Worm (Caenorhabditis elegans): ENCODE data around the gene T25B9.11.

Gene T25B9.11

ce11 chrIV:10782014-10782413, 17.7 kb downstream of the T25B9.11 start (continued):
- TF ChIP-seq skn-1 (tag; optimal IDR thresholded peaks at IDR 0.05): no peak
- TF ChIP-seq nhr-129 (tag; optimal IDR thresholded peaks at IDR 0.05): peak; percentile 4
- TF ChIP-seq snpc-4 (tag; optimal IDR thresholded peaks at IDR 0.05): no peak
- no peak for TF ChIP-seq ztf-1 (GFP tag; conservative IDR thresholded peaks at IDR 0.05)

DNA sequence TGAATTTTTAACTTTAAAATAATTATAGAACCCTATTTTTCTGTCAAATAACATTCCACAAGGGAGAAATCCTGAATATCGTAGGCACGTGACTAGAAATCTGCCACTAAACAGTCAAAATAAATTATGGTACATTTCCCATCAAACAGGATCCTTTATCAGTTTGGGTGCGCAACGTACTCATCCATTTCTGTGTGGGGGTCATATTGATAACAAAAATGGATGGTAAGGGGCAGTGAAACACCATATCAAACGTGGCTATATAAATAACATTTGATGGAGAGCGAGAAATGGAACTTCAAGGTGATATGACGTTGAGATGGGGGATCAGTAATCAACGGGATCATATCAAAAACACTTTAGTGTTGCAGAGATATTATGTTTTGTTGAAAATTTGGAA, 19.8 kb downstream of the T25B9.11 start:
- no peak for TF ChIP-seq nhr-77 (tag; optimal IDR thresholded peaks at IDR 0.05)
- TF ChIP-seq nhr-237 (tag; optimal IDR thresholded peaks at IDR 0.05): no peak
- TF ChIP-seq peb-1 (tag; optimal IDR thresholded peaks at IDR 0.05): no peak
- peak; percentile 83 for TF ChIP-seq nhr-21 (tag; optimal IDR thresholded peaks at IDR 0.05)
- no peak for TF ChIP-seq nhr-12 (tag; optimal IDR thresholded peaks at IDR 0.05)
- peak; percentile 8 for TF ChIP-seq nhr-129 (tag; optimal IDR thresholded peaks at IDR 0.05)
- peak; percentile 54 for TF ChIP-seq crh-2 (tag; optimal IDR thresholded peaks at IDR 0.05)
- no peak for TF ChIP-seq lsy-2 (tag; optimal IDR thresholded peaks at IDR 0.05)
- peak; percentile 27 for TF ChIP-seq fos-1 (tag; optimal IDR thresholded peaks at IDR 0.05)
- TF ChIP-seq nhr-25 (tag; optimal IDR thresholded peaks at IDR 0.05): peak; percentile 75
- TF ChIP-seq sem-4 (tag; optimal IDR thresholded peaks at IDR 0.05): no peak
- no peak for TF ChIP-seq Y55F3AM.14 (GFP tag; optimal IDR thresholded peaks at IDR 0.05)
- TF ChIP-seq lin-39 (tag; optimal IDR thresholded peaks at IDR 0.05): no peak
- TF ChIP-seq mab-5 (tag; optimal IDR thresholded peaks at IDR 0.05): no peak
- no peak for TF ChIP-seq dmd-4 (tag; optimal IDR thresholded peaks at IDR 0.05)
- TF ChIP-seq ZK546.5 (tag; optimal IDR thresholded peaks at IDR 0.05): no peak
- peak; percentile 31 for TF ChIP-seq sma-3 (GFP tag; optimal IDR thresholded peaks at IDR 0.05)
- no peak for TF ChIP-seq snpc-4 (tag; optimal IDR thresholded peaks at IDR 0.05)
- no peak for TF ChIP-seq elt-1 (tag; optimal IDR thresholded peaks at IDR 0.05)
- TF ChIP-seq nhr-6 (tag; optimal IDR thresholded peaks at IDR 0.05): no peak
- TF ChIP-seq lin-13 (GFP tag; optimal IDR thresholded peaks at IDR 0.05): no peak
- no peak for TF ChIP-seq skn-1 (tag; optimal IDR thresholded peaks at IDR 0.05)
- no peak for TF ChIP-seq unc-39 (tag; optimal IDR thresholded peaks at IDR 0.05)
- TF ChIP-seq egl-27 (tag; optimal IDR thresholded peaks at IDR 0.05): peak; percentile 4
- TF ChIP-seq F13H6.1 (tag; optimal IDR thresholded peaks at IDR 0.05): no peak
- no peak for TF ChIP-seq zag-1 (tag; optimal IDR thresholded peaks at IDR 0.05)
- no peak for TF ChIP-seq unc-62 (GFP tag; optimal IDR thresholded peaks at IDR 0.05)
- TF ChIP-seq ztf-11 (tag; optimal IDR thresholded peaks at IDR 0.05): no peak
- no peak for TF ChIP-seq ama-1 (optimal IDR thresholded peaks at IDR 0.05)
- TF ChIP-seq ztf-4 (tag; optimal IDR thresholded peaks at IDR 0.05): no peak
- TF ChIP-seq mbf-1 (tag; optimal IDR thresholded peaks at IDR 0.05): no peak
- TF ChIP-seq unc-55 (GFP tag; optimal IDR thresholded peaks at IDR 0.05): no peak
- no peak for TF ChIP-seq nhr-11 (tag; optimal IDR thresholded peaks at IDR 0.05)
- TF ChIP-seq sma-9 (GFP tag; optimal IDR thresholded peaks at IDR 0.05): peak; percentile 93
- no peak for TF ChIP-seq sma-9 (tag; optimal IDR thresholded peaks at IDR 0.05)
- TF ChIP-seq lin-11 (tag; optimal IDR thresholded peaks at IDR 0.05): no peak
- no peak for TF ChIP-seq nhr-23 (tag; optimal IDR thresholded peaks at IDR 0.05)
- peak; percentile 70 for TF ChIP-seq blmp-1 (tag; optimal IDR thresholded peaks at IDR 0.05; ENCODE audit: insufficient read depth)
- TF ChIP-seq elt-3 (tag; optimal IDR thresholded peaks at IDR 0.05): no peak
- TF ChIP-seq aly-2 (tag; optimal IDR thresholded peaks at IDR 0.05): no peak
- no peak for TF ChIP-seq C34F6.9 (tag; optimal IDR thresholded peaks at IDR 0.05)
- TF ChIP-seq alr-1 (tag; optimal IDR thresholded peaks at IDR 0.05): no peak
- no peak for TF ChIP-seq nhr-10 (tag; optimal IDR thresholded peaks at IDR 0.05)
- TF ChIP-seq mdl-1 (tag; optimal IDR thresholded peaks at IDR 0.05): no peak

- TF ChIP-seq lin-13 (GFP tag; optimal IDR thresholded peaks at IDR 0.05): no peak
- TF ChIP-seq elt-3 (tag; optimal IDR thresholded peaks at IDR 0.05): no peak
- TF ChIP-seq elt-1 (tag; optimal IDR thresholded peaks at IDR 0.05): no peak
- no peak for TF ChIP-seq Y55F3AM.14 (GFP tag; optimal IDR thresholded peaks at IDR 0.05)
- TF ChIP-seq C34F6.9 (tag; optimal IDR thresholded peaks at IDR 0.05): no peak
- TF ChIP-seq sma-3 (GFP tag; optimal IDR thresholded peaks at IDR 0.05): no peak
- no peak for TF ChIP-seq unc-55 (GFP tag; optimal IDR thresholded peaks at IDR 0.05)
- TF ChIP-seq nhr-6 (tag; optimal IDR thresholded peaks at IDR 0.05): no peak
- TF ChIP-seq nhr-237 (tag; optimal IDR thresholded peaks at IDR 0.05): no peak
- no peak for TF ChIP-seq ztf-1 (GFP tag; conservative IDR thresholded peaks at IDR 0.05)
- no peak for TF ChIP-seq nhr-12 (tag; optimal IDR thresholded peaks at IDR 0.05)
- TF ChIP-seq unc-62 (GFP tag; optimal IDR thresholded peaks at IDR 0.05): no peak
- TF ChIP-seq mdl-1 (tag; optimal IDR thresholded peaks at IDR 0.05): no peak
These were observed 22.4 kb downstream of the T25B9.11 start, which contains the start of gene srd-7 for ce11 chrIV:10786731-10787130. Gene srd-7 (minus strand): TSS chrIV:10786831.

Data from whole organism, L2 larva.